Worm (Caenorhabditis elegans) whole organism, mixed stage, embryonic: ENCODE results near the gene sid-1.

Experiments
- ceh-43 ChIP-seq: fragments of 200-800 bp; sonication (Bioruptor generic); optimal IDR thresholded peaks from 2 replicates; lab custom pipeline; 2018; ENCODE audit warnings: mild to moderate bottlenecking, missing genetic modification characterization, moderate library complexity, missing compliant biosample characterization
- ceh-83 ChIP-seq: fragments of 200-800 bp; sonication (Bioruptor generic); optimal IDR thresholded peaks from 2 replicates; lab custom pipeline; 2018; ENCODE audit warnings: mild to moderate bottlenecking, missing genetic modification characterization, missing compliant biosample characterization
- ces-1 ChIP-seq: fragments of 150-350 bp; optimal IDR thresholded peaks from 2 replicates; lab custom pipeline; 2014; ENCODE audit warnings: missing biosample characterization, missing genetic modification reagents, missing genetic modification characterization
- elt-3 ChIP-seq: fragments of 150-350 bp; optimal IDR thresholded peaks from 2 replicates; lab custom pipeline; 2014; ENCODE audit warnings: missing biosample characterization, missing genetic modification characterization
- sptf-1 ChIP-seq: sonication (generic microtip); optimal IDR thresholded peaks from 2 replicates; lab custom pipeline; 2017; ENCODE audit warnings: mild to moderate bottlenecking, missing genetic modification characterization, moderate library complexity, missing compliant biosample characterization
- unc-39 ChIP-seq: fragments of 150-350 bp; optimal IDR thresholded peaks from 2 replicates; lab custom pipeline; 2014; ENCODE audit warnings: missing biosample characterization, missing genetic modification characterization

- TF ChIP-seq ceh-43, result no peak
- TF ChIP-seq elt-3 (tag; lab: Kevin White, UChicago), result no peak
- TF ChIP-seq unc-39 (tag; lab: Kevin White, UChicago), result no peak
- TF ChIP-seq ceh-83, result no peak
- TF ChIP-seq ces-1 (GFP tag; lab: Kevin White, UChicago), result no peak
- TF ChIP-seq sptf-1 (tag; lab: Kevin White, UChicago), result no peak
Measured at ce11 chrV:5119679-5120078, at the start of gene sid-1.
